Worm (Caenorhabditis elegans): ENCODE data around the gene pcp-2.

DNA sequence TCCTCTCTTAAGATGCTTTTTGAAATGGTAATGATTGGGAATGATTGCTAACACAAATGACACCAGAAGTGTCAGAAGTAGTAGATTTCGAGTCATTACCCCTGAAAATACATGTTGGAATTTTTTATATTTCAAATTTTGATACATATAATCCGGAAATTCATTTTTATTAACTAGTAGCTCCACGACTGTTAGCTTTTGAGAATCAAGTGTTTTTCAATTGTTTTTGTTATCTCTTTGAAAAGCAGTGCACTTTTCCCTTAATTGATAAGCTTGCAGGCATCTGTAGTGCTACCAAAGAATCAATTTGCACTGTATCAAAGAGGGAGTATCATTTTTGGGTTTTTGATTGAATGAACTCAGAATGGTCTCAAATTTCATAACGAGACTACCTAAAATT, at the start of gene pcp-2:
- TF ChIP-seq ama-1 (optimal IDR thresholded peaks at IDR 0.05) (no peak), unc-39 (tag; optimal IDR thresholded peaks at IDR 0.05) (no peak), zag-1 (tag; optimal IDR thresholded peaks at IDR 0.05) (no peak), egl-27 (tag; optimal IDR thresholded peaks at IDR 0.05) (no peak), hmg-11 (tag; optimal IDR thresholded peaks at IDR 0.05) (no peak), snpc-4 (tag; optimal IDR thresholded peaks at IDR 0.05) (no peak), nhr-28 (tag; optimal IDR thresholded peaks at IDR 0.05) (no peak), fkh-10 (GFP tag; optimal IDR thresholded peaks at IDR 0.05) (no peak), mdl-1 (tag; optimal IDR thresholded peaks at IDR 0.05) (no peak), tbx-2 (tag; optimal IDR thresholded peaks at IDR 0.05) (no peak)
